Fruit fly (Drosophila melanogaster) whole organism, embryonic: ENCODE results near the gene se.
A peak's percentile ranks its signal among the peaks of the same experiment; 100 is the strongest.

Experiments used
- Abd-B ChIP-seq: fragments of 200-800 bp; sonication (Bioruptor generic); optimal IDR thresholded peaks from 2 replicates; lab custom pipeline; 2018; ENCODE audit warnings: missing biosample characterization, mild to moderate bottlenecking, missing genetic modification characterization, moderate library complexity
- Awh ChIP-seq: fragments of 200-800 bp; sonication (Bioruptor generic); IDR thresholded peaks from 2 replicates; pipeline ENCODE4, ENCODE4 v1.3.6; 2022; ENCODE audit warnings: missing biosample characterization, missing genetic modification characterization
- CG11504 ChIP-seq: fragments of 200-800 bp; sonication (Bioruptor generic); optimal IDR thresholded peaks from 3 replicates; lab custom pipeline; 2019; ENCODE audit warnings: missing biosample characterization, mild to moderate bottlenecking, missing genetic modification characterization, moderate library complexity
- CG14014 ChIP-seq: fragments of 200-800 bp; sonication (Bioruptor generic); IDR thresholded peaks from 2 replicates; pipeline ENCODE4 v1.3.6; 2022; ENCODE audit warnings: missing biosample characterization, missing genetic modification characterization
- CG14441 ChIP-seq: fragments of 200-800 bp; sonication (Bioruptor generic); IDR thresholded peaks from 2 replicates; pipeline ENCODE4 v1.3.6; 2022; ENCODE audit warnings: missing biosample characterization, missing genetic modification characterization
- CG15696 ChIP-seq: fragments of 200-800 bp; sonication (Bioruptor generic); optimal IDR thresholded peaks from 2 replicates; lab custom pipeline; 2019; ENCODE audit warnings: missing biosample characterization, mild to moderate bottlenecking, missing genetic modification characterization, moderate library complexity
- CG17359 ChIP-seq: fragments of 200-800 bp; sonication (Bioruptor generic); optimal IDR thresholded peaks from 3 replicates; lab custom pipeline; 2018; ENCODE audit warnings: missing biosample characterization, mild to moderate bottlenecking, missing genetic modification characterization, moderate library complexity
- CG2199 ChIP-seq: fragments of 200-800 bp; sonication (Bioruptor generic); IDR thresholded peaks from 3 replicates; pipeline ENCODE4 v1.3.6; 2022; ENCODE audit warnings: missing biosample characterization, missing genetic modification characterization
- CG3163 ChIP-seq: fragments of 200-800 bp; sonication (Bioruptor generic); optimal IDR thresholded peaks from 3 replicates; lab custom pipeline; 2016; ENCODE audit warnings: missing biosample characterization, missing genetic modification characterization
- CG32532 ChIP-seq: fragments of 200-800 bp; sonication (Bioruptor generic); IDR thresholded peaks from 2 replicates; pipeline ENCODE4 v1.3.6; 2022; ENCODE audit warnings: missing biosample characterization, missing genetic modification characterization
- CG3281 ChIP-seq: fragments of 200-800 bp; sonication (Bioruptor generic); optimal IDR thresholded peaks from 3 replicates; lab custom pipeline; 2017; ENCODE audit warnings: missing biosample characterization, mild to moderate bottlenecking, missing genetic modification characterization
- CG33213 ChIP-seq: fragments of 200-800 bp; sonication (Bioruptor generic); optimal IDR thresholded peaks from 3 replicates; lab custom pipeline; 2016; ENCODE audit warnings: missing biosample characterization, missing genetic modification characterization
- CG33557 ChIP-seq: fragments of 200-800 bp; sonication (Bioruptor generic); optimal IDR thresholded peaks from 2 replicates; lab custom pipeline; 2019; ENCODE audit warnings: missing biosample characterization, mild to moderate bottlenecking, missing genetic modification characterization, moderate library complexity
- CG6175 ChIP-seq: fragments of 200-800 bp; sonication (Bioruptor generic); IDR thresholded peaks from 3 replicates; pipeline ENCODE4 v1.3.6; 2022; ENCODE audit warnings: missing biosample characterization, missing genetic modification characterization
- CG9437 ChIP-seq: fragments of 200-800 bp; sonication (Bioruptor generic); optimal IDR thresholded peaks from 2 replicates; lab custom pipeline; 2018; ENCODE audit warnings: missing biosample characterization, mild to moderate bottlenecking, missing genetic modification characterization
- Camta ChIP-seq: fragments of 200-800 bp; sonication (Bioruptor generic); optimal IDR thresholded peaks from 2 replicates; lab custom pipeline; 2016; ENCODE audit warnings: missing biosample characterization, missing genetic modification characterization
- CkIIα-i1 ChIP-seq: fragments of 200-800 bp; sonication (Bioruptor generic); IDR thresholded peaks from 2 replicates; pipeline ENCODE4 v1.3.6; 2022; ENCODE audit warnings: missing biosample characterization, missing genetic modification characterization
- Dfd ChIP-seq, 2 experiments: fragments of >200 bp; optimal IDR thresholded peaks; 2 replicates each; lab custom pipeline; 2017; ENCODE audit warnings: missing biosample characterization in 2 of 2, missing genetic modification characterization in 2 of 2
- Dll ChIP-seq: fragments of 200-800 bp; sonication (Bioruptor generic); IDR thresholded peaks from 4 replicates; pipeline ENCODE4 v1.3.6; 2022; ENCODE audit warnings: missing biosample characterization, missing genetic modification characterization; ENCODE audit not compliant: partially characterized antibody
- Doc3 ChIP-seq: fragments of 200-800 bp; sonication (Bioruptor generic); IDR thresholded peaks from 3 replicates; pipeline ENCODE4 v1.3.6; 2022; ENCODE audit warnings: missing biosample characterization, missing genetic modification characterization; ENCODE audit not compliant: partially characterized antibody
- Dp ChIP-seq: fragments of 200-800 bp; sonication (Bioruptor generic); optimal IDR thresholded peaks from 2 replicates; lab custom pipeline; 2018; ENCODE audit warnings: missing biosample characterization, mild to moderate bottlenecking, missing genetic modification characterization, moderate library complexity
- Drgx ChIP-seq: fragments of 200-800 bp; sonication (Bioruptor generic); IDR thresholded peaks from 2 replicates; pipeline ENCODE4 v1.3.6; 2022; ENCODE audit warnings: missing biosample characterization, missing genetic modification characterization
- Ets65A ChIP-seq: fragments of 200-800 bp; sonication (Bioruptor generic); peaks from one replicate; lab custom pipeline; 2016; ENCODE audit warnings: missing biosample characterization, missing genetic modification characterization
- GATAe ChIP-seq: fragments of 200-800 bp; sonication (Bioruptor generic); conservative IDR thresholded peaks from 2 replicates; pipeline ENCODE4 v1.3.6; 2022; ENCODE audit warnings: missing biosample characterization, missing genetic modification characterization
- Gug ChIP-seq: fragments of 200-800 bp; sonication (Bioruptor generic); IDR thresholded peaks from 4 replicates; pipeline ENCODE4 v1.3.6; 2022; ENCODE audit warnings: missing biosample characterization, missing genetic modification characterization
- Hr3 ChIP-seq: fragments of 200-800 bp; sonication (Bioruptor generic); optimal IDR thresholded peaks from 3 replicates; lab custom pipeline; 2016; ENCODE audit warnings: missing biosample characterization, missing genetic modification characterization
- Mad ChIP-seq: fragments of 200-800 bp; sonication (Bioruptor generic); optimal IDR thresholded peaks from 2 replicates; lab custom pipeline; 2016; ENCODE audit warnings: missing biosample characterization, missing genetic modification characterization
- Med ChIP-seq: fragments of 200-800 bp; sonication (Bioruptor generic); peaks from one replicate; lab custom pipeline; 2016; ENCODE audit warnings: missing biosample characterization, missing genetic modification characterization, mild to moderate bottlenecking, inconsistent platforms, moderate library complexity
- NFAT ChIP-seq: fragments of 200-800 bp; sonication (Bioruptor generic); IDR thresholded peaks from 2 replicates; pipeline ENCODE4 v1.3.6; 2022; ENCODE audit warnings: missing biosample characterization, missing genetic modification characterization
- Nf-YB ChIP-seq: fragments of 200-800 bp; sonication (Bioruptor generic); optimal IDR thresholded peaks from 3 replicates; lab custom pipeline; 2019; ENCODE audit warnings: missing biosample characterization, mild to moderate bottlenecking, missing genetic modification characterization, moderate library complexity
- Optix ChIP-seq: fragments of 200-800 bp; sonication (Bioruptor generic); IDR thresholded peaks from 3 replicates; pipeline ENCODE4 v1.3.6; 2022; ENCODE audit warnings: missing biosample characterization, missing genetic modification characterization
- Sox100B ChIP-seq: fragments of 200-800 bp; sonication (Bioruptor generic); optimal IDR thresholded peaks from 3 replicates; lab custom pipeline; 2018; ENCODE audit warnings: missing biosample characterization, mild to moderate bottlenecking, missing genetic modification characterization
- Ssrp ChIP-seq: fragments of 200-800 bp; sonication (Bioruptor generic); optimal IDR thresholded peaks from 2 replicates; lab custom pipeline; 2018; ENCODE audit warnings: missing biosample characterization, mild to moderate bottlenecking, missing genetic modification characterization, moderate library complexity
- TFAM ChIP-seq: fragments of 200-800 bp; sonication (Bioruptor generic); optimal IDR thresholded peaks from 2 replicates; lab custom pipeline; 2017; ENCODE audit warnings: missing biosample characterization, missing genetic modification characterization, inconsistent platforms
- ac ChIP-seq: fragments of 200-800 bp; sonication (Bioruptor generic); optimal IDR thresholded peaks from 3 replicates; lab custom pipeline; 2017; ENCODE audit warnings: missing biosample characterization, mild to moderate bottlenecking, missing genetic modification characterization
- chinmo ChIP-seq: fragments of 200-800 bp; sonication (Bioruptor generic); IDR thresholded peaks from 4 replicates; pipeline ENCODE4 v1.3.6; 2022; ENCODE audit warnings: missing biosample characterization, missing genetic modification characterization; ENCODE audit not compliant: partially characterized antibody
- crol ChIP-seq: fragments of 200-800 bp; sonication (Bioruptor generic); IDR thresholded peaks from 2 replicates; pipeline ENCODE4 v1.3.6; 2022; ENCODE audit warnings: missing biosample characterization, missing genetic modification characterization
- dmrt99B ChIP-seq: fragments of 200-800 bp; sonication (Bioruptor generic); optimal IDR thresholded peaks from 2 replicates; lab custom pipeline; 2018; ENCODE audit warnings: missing biosample characterization, mild to moderate bottlenecking, missing genetic modification characterization, moderate library complexity
- gfzf ChIP-seq: fragments of 200-800 bp; sonication (Bioruptor generic); optimal IDR thresholded peaks from 2 replicates; lab custom pipeline; 2016; ENCODE audit warnings: missing biosample characterization, mild to moderate bottlenecking, missing genetic modification characterization, moderate library complexity
- gsb ChIP-seq: fragments of 200-800 bp; sonication (Bioruptor generic); IDR thresholded peaks from 2 replicates; pipeline ENCODE4 v1.3.6; 2022; ENCODE audit warnings: missing biosample characterization, missing genetic modification characterization
- kni ChIP-seq: fragments of 200-800 bp; sonication (Bioruptor generic); optimal IDR thresholded peaks from 3 replicates; lab custom pipeline; 2017; ENCODE audit warnings: mild to moderate bottlenecking, missing biosample characterization, missing genetic modification reagents, missing genetic modification characterization
- lab ChIP-seq: fragments of 200-800 bp; sonication (Bioruptor generic); optimal IDR thresholded peaks from 3 replicates; lab custom pipeline; 2017; ENCODE audit warnings: missing biosample characterization, missing genetic modification characterization, mild to moderate bottlenecking, moderate library complexity, missing genetic modification reagents
- odd ChIP-seq: fragments of 200-800 bp; sonication (Bioruptor generic); optimal IDR thresholded peaks from 2 replicates; lab custom pipeline; 2017; ENCODE audit warnings: missing biosample characterization, mild to moderate bottlenecking, missing genetic modification characterization
- sens ChIP-seq: fragments of 200-800 bp; sonication (Bioruptor generic); peaks from one replicate; lab custom pipeline; 2016; ENCODE audit warnings: missing biosample characterization, missing genetic modification characterization
- so ChIP-seq: fragments of 200-800 bp; sonication (Bioruptor generic); IDR thresholded peaks from 3 replicates; pipeline ENCODE4 v1.3.6; 2022; ENCODE audit warnings: missing biosample characterization, missing genetic modification characterization
- sob ChIP-seq: fragments of 200-800 bp; sonication (Bioruptor generic); IDR thresholded peaks from 2 replicates; pipeline ENCODE4 v1.3.6; 2022; ENCODE audit warnings: missing biosample characterization, missing genetic modification characterization
- tap ChIP-seq: fragments of 200-800 bp; optimal IDR thresholded peaks from 3 replicates; lab custom pipeline; 2019; ENCODE audit warnings: missing biosample characterization, mild to moderate bottlenecking, missing genetic modification characterization, moderate library complexity
- vnd ChIP-seq: fragments of 200-800 bp; sonication (Bioruptor generic); IDR thresholded peaks from 3 replicates; pipeline ENCODE4 v1.3.6; 2022; ENCODE audit warnings: missing biosample characterization, missing genetic modification characterization; ENCODE audit not compliant: partially characterized antibody

se gene

dm6 chr3L:8549183-8549890 lies 29.0 kb downstream of the se start (continued):
- TF ChIP-seq Abd-B (GFP tag; lab: Kevin White, UChicago): peak; percentile 8
- peak; percentile 58 for TF ChIP-seq CG11504 (tag; lab: Kevin White, UChicago)
- peak; percentile 34; the same call in 1 of the 2 replicates for TF ChIP-seq sob (GFP tag; lab: Robert Waterston, UW)
- peak; percentile 56 for TF ChIP-seq CG17359 (tag; lab: Kevin White, UChicago)
- TF ChIP-seq Hr3: peak; percentile 10
- TF ChIP-seq tap: peak; percentile 61
- peak; percentile 5 for TF ChIP-seq CG33213 (GFP tag; lab: Kevin White, UChicago)
- peak; percentile 61 for TF ChIP-seq lab (GFP tag; lab: Kevin White, UChicago)
- TF ChIP-seq CkIIα-i1 (GFP tag; lab: Robert Waterston, UW): no peak
- no peak for TF ChIP-seq odd (GFP tag; lab: Kevin White, UChicago)
- no peak for TF ChIP-seq vnd (GFP tag; lab: Robert Waterston, UW)
- TF ChIP-seq, all 482 proteins: peak for 225

- TF ChIP-seq TFAM (GFP tag; lab: Kevin White, UChicago): no peak
- TF ChIP-seq CG14014 (GFP tag; lab: Robert Waterston, UW): no peak
- TF ChIP-seq crol (GFP tag; lab: Robert Waterston, UW): 0 out of 2 replicates have a peak, but pooled peaks have one; percentile 23
- no peak for TF ChIP-seq CG9437 (GFP tag; lab: Kevin White, UChicago)
- peak; percentile 12 for TF ChIP-seq Ets65A (GFP tag; lab: Kevin White, UChicago)
- TF ChIP-seq sens (GFP tag; lab: Kevin White, UChicago): peak; percentile 20
- no peak for TF ChIP-seq Nf-YB
- TF ChIP-seq Optix: no peak
- no peak for TF ChIP-seq Sox100B (GFP tag; lab: Kevin White, UChicago)
- no peak for TF ChIP-seq Camta (GFP tag; lab: Kevin White, UChicago)
- no peak for TF ChIP-seq gfzf (GFP tag; lab: Kevin White, UChicago)
- no peak for TF ChIP-seq Ssrp
- TF ChIP-seq Awh (GFP tag; lab: Robert Waterston, UW): no peak
- no peak for TF ChIP-seq CG3163
- TF ChIP-seq GATAe (GFP tag; lab: Robert Waterston, UW): no peak
- 0 out of 2 replicates have a peak, but pooled peaks have one; percentile 20 for TF ChIP-seq CG32532 (GFP tag; lab: Robert Waterston, UW)
- TF ChIP-seq Dll (GFP tag; lab: Robert Waterston, UW): no peak
- 0 out of 3 replicates have a peak, but pooled peaks have one; percentile 24 for TF ChIP-seq CG2199 (GFP tag; lab: Robert Waterston, UW)
- TF ChIP-seq CG33557 (GFP tag; lab: Kevin White, UChicago): no peak
- TF ChIP-seq Drgx (GFP tag; lab: Robert Waterston, UW): peak; percentile 20; the same call in 1 of the 2 replicates
- no peak for TF ChIP-seq Mad (GFP tag; lab: Kevin White, UChicago)
- 0 out of 4 replicates have a peak, but pooled peaks have one; percentile 44 for TF ChIP-seq chinmo (GFP tag; lab: Robert Waterston, UW)
- TF ChIP-seq gsb: 0 out of 2 replicates have a peak, but pooled peaks have one; percentile 15
- no peak for TF ChIP-seq ac
- no peak for TF ChIP-seq CG15696
- TF ChIP-seq so (GFP tag; lab: Robert Waterston, UW): 0 out of 3 replicates have a peak, but pooled peaks have one; percentile 12
- no peak for TF ChIP-seq Dfd (GFP tag; optimal IDR thresholded peaks at IDR 0.05; lab: Kevin White, UChicago)
- TF ChIP-seq CG3281 (GFP tag; lab: Kevin White, UChicago): no peak
- TF ChIP-seq Doc3: no peak
- peak; percentile 49 for TF ChIP-seq Med
- TF ChIP-seq dmrt99B (tag; lab: Kevin White, UChicago): no peak
- TF ChIP-seq odd (GFP tag; lab: Kevin White, UChicago): no peak
- no peak for TF ChIP-seq Gug
- TF ChIP-seq CG14441: 0 out of 2 replicates have a peak, but pooled peaks have one; percentile 15
- no peak for TF ChIP-seq NFAT (GFP tag; lab: Robert Waterston, UW)
- TF ChIP-seq CG6175 (GFP tag; lab: Robert Waterston, UW): no peak
- TF ChIP-seq kni: no peak
- no peak for TF ChIP-seq Dp (GFP tag; lab: Kevin White, UChicago)
Measured at dm6 chr3L:8550836-8551235, 30.5 kb downstream of the se start.
